Worm (Caenorhabditis elegans) whole organism, L2 larva: ENCODE results near the gene cul-5.

Experiments used
- ZK546.5 ChIP-seq: sonication (generic microtip); optimal IDR thresholded peaks from 2 replicates; lab custom pipeline; 2017; ENCODE audit warnings: missing biosample characterization, missing genetic modification characterization
- alr-1 ChIP-seq: fragments of 150-350 bp; optimal IDR thresholded peaks from 2 replicates; lab custom pipeline; 2014; ENCODE audit warnings: missing biosample characterization, missing genetic modification characterization
- aly-2 ChIP-seq: fragments of 150-350 bp; optimal IDR thresholded peaks from 2 replicates; lab custom pipeline; 2014; ENCODE audit warnings: missing biosample characterization, missing genetic modification characterization
- ama-1 ChIP-seq: fragments of 150-350 bp; optimal IDR thresholded peaks from 2 replicates; lab custom pipeline; 2018; ENCODE audit warnings: inconsistent platforms
- egl-27 ChIP-seq: sonication (generic microtip); optimal IDR thresholded peaks from 3 replicates; lab custom pipeline; 2017; ENCODE audit warnings: missing biosample characterization, missing genetic modification reagents, missing genetic modification characterization
- lsy-2 ChIP-seq, 2 experiments: fragments of 150-350 bp in 1 of 2; sonication (generic microtip) in 1 of 2; optimal IDR thresholded peaks; 2 replicates each; lab custom pipeline; 2014 to 2017; ENCODE audit warnings: missing biosample characterization in 2 of 2, missing genetic modification characterization in 2 of 2
- unc-55 ChIP-seq: fragments of 150-350 bp; sonication (generic microtip); optimal IDR thresholded peaks from 3 replicates; lab custom pipeline; 2014; ENCODE audit warnings: missing biosample characterization, missing genetic modification reagents, missing genetic modification characterization
- unc-62 ChIP-seq: fragments of 150-350 bp; optimal IDR thresholded peaks from 2 replicates; lab custom pipeline; 2014; ENCODE audit warnings: missing biosample characterization, missing genetic modification reagents, missing genetic modification characterization
- ztf-11 ChIP-seq: sonication (generic microtip); optimal IDR thresholded peaks from 2 replicates; lab custom pipeline; 2017; ENCODE audit warnings: missing biosample characterization, missing genetic modification characterization

- TF ChIP-seq unc-55 (GFP tag; lab: Kevin White, UChicago): no peak
- TF ChIP-seq aly-2 (tag; lab: Kevin White, UChicago): no peak
- no peak for TF ChIP-seq ZK546.5 (tag; lab: Kevin White, UChicago)
- TF ChIP-seq lsy-2 (tag; optimal IDR thresholded peaks at IDR 0.05; lab: Kevin White, UChicago): no peak
- no peak for TF ChIP-seq unc-62 (GFP tag; lab: Kevin White, UChicago)
- no peak for TF ChIP-seq ztf-11 (tag; lab: Kevin White, UChicago)
- no peak for TF ChIP-seq alr-1 (tag; lab: Kevin White, UChicago)
- TF ChIP-seq egl-27 (tag; lab: Kevin White, UChicago): no peak
- no peak for TF ChIP-seq ama-1 (lab: Kevin White, UChicago)
Observed at ce11 chrV:10205483-10205882, 26.1 kb downstream of the cul-5 start, which contains the start of gene ZK856.16.
